Worm (Caenorhabditis elegans) whole organism, young adult: Measurements from ENCODE around the gene C09G9.3.
A peak's percentile ranks its signal among the peaks of the same experiment; 100 is the strongest.

Experiments used
- Y53F4B.3 ChIP-seq: fragments of 200-800 bp; sonication (Bioruptor generic); IDR thresholded peaks from 2 replicates; pipeline ENCODE4 v1.3.6; 2022; ENCODE audit warnings: missing genetic modification reagents, missing genetic modification characterization, missing compliant biosample characterization
- ceh-40 ChIP-seq: fragments of 200-800 bp; sonication (Bioruptor generic); IDR thresholded peaks from 2 replicates; pipeline ENCODE4 v1.3.6; 2022; ENCODE audit warnings: missing genetic modification characterization, missing compliant biosample characterization
- hlh-12 ChIP-seq: sonication (generic microtip); optimal IDR thresholded peaks from 2 replicates; lab custom pipeline; 2016; ENCODE audit warnings: missing genetic modification characterization, missing compliant biosample characterization
- hmg-1.2 ChIP-seq: fragments of 200-800 bp; sonication (Bioruptor generic); IDR thresholded peaks from 2 replicates; pipeline ENCODE4 v1.3.6; 2022; ENCODE audit warnings: missing genetic modification reagents, missing genetic modification characterization, missing compliant biosample characterization
- let-526 ChIP-seq: fragments of 200-800 bp; sonication (Bioruptor generic); IDR thresholded peaks from 2 replicates; pipeline ENCODE4 v1.3.6; 2022; ENCODE audit warnings: missing genetic modification reagents, missing genetic modification characterization, missing compliant biosample characterization
- nhr-90 ChIP-seq: sonication (generic microtip); optimal IDR thresholded peaks from 2 replicates; lab custom pipeline; 2016; ENCODE audit warnings: missing genotype, mild to moderate bottlenecking, missing genetic modification characterization, missing compliant biosample characterization
- ztf-28 ChIP-seq: fragments of 200-800 bp; sonication (Bioruptor generic); IDR thresholded peaks from 2 replicates; pipeline ENCODE4 v1.3.6; 2022; ENCODE audit warnings: missing genetic modification reagents, missing genetic modification characterization, missing compliant biosample characterization

DNA sequence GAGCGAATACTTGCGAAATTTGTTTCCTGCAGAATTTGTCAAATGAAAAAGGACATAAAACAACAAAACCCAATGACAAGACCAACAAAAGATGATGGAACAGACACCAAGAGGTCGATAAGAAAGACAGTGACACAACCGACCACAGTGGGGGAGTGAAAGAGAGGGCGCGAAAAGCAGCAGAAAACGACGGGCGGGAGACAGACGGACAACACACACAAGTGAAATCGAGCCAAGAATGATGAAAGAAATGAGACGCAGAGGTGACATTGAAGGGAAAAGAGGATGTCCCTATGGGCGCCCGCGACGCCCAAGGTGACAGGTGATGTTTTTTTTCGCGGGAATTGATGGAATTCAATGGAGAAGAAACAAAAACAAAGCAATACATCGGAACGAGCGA is 6.8 kb downstream of the C09G9.3 start:
- no peak for TF ChIP-seq ztf-28
- peak; percentile 62 for TF ChIP-seq nhr-90 (tag; lab: Kevin White, UChicago)
- no peak for TF ChIP-seq Y53F4B.3
- TF ChIP-seq ceh-40 (GFP tag; lab: Robert Waterston, UW), result no peak
- TF ChIP-seq hmg-1.2, result peak; percentile 47
- no peak for TF ChIP-seq hlh-12 (tag; lab: Kevin White, UChicago)
- TF ChIP-seq let-526 (GFP tag; lab: Robert Waterston, UW), result no peak
